Fruit fly (Drosophila melanogaster) whole organism, embryonic: ENCODE measurements around the gene pav.

Source experiments
- ATbp ChIP-seq: fragments of 200-800 bp; sonication (Bioruptor generic); optimal IDR thresholded peaks from 2 replicates; lab custom pipeline; 2017; ENCODE audit warnings: missing biosample characterization, mild to moderate bottlenecking, missing genetic modification characterization, missing genetic modification reagents
- Ada2b ChIP-seq: fragments of 200-800 bp; sonication (Bioruptor generic); IDR thresholded peaks from 2 replicates; pipeline ENCODE4 v1.3.6; 2022; ENCODE audit warnings: missing biosample characterization, missing genetic modification characterization
- Asciz ChIP-seq: fragments of 200-800 bp; sonication (Bioruptor generic); optimal IDR thresholded peaks from 2 replicates; lab custom pipeline; 2017; ENCODE audit warnings: missing biosample characterization, mild to moderate bottlenecking, missing genetic modification characterization, missing genetic modification reagents
- Blimp-1 ChIP-seq: fragments of 200-800 bp; sonication (Bioruptor generic); optimal IDR thresholded peaks from 3 replicates; lab custom pipeline; 2018; ENCODE audit warnings: missing biosample characterization, missing genetic modification characterization, mild to moderate bottlenecking, moderate library complexity, missing genetic modification reagents
- CG10274 ChIP-seq: fragments of 200-800 bp; sonication (Bioruptor generic); optimal IDR thresholded peaks from 3 replicates; lab custom pipeline; 2017; ENCODE audit warnings: missing biosample characterization, mild to moderate bottlenecking, missing genetic modification characterization
- CG11723 ChIP-seq: fragments of 200-800 bp; sonication (Bioruptor generic); optimal IDR thresholded peaks from 2 replicates; lab custom pipeline; 2017; ENCODE audit warnings: missing biosample characterization, mild to moderate bottlenecking, missing genetic modification characterization
- CG12236 ChIP-seq: fragments of 200-800 bp; sonication (Bioruptor generic); optimal IDR thresholded peaks from 2 replicates; lab custom pipeline; 2016; ENCODE audit warnings: missing biosample characterization, missing genetic modification characterization
- CG12769 ChIP-seq: fragments of 200-800 bp; sonication (Bioruptor generic); optimal IDR thresholded peaks from 2 replicates; lab custom pipeline; 2019; ENCODE audit warnings: missing biosample characterization, mild to moderate bottlenecking, missing genetic modification characterization, moderate library complexity
- CG13287 ChIP-seq: fragments of 200-800 bp; sonication (Bioruptor generic); IDR thresholded peaks from 2 replicates; pipeline ENCODE4 v1.3.6; 2022; ENCODE audit warnings: missing biosample characterization, missing genetic modification characterization; ENCODE audit not compliant: partially characterized antibody
- CG13775 ChIP-seq: fragments of 200-800 bp; sonication (Bioruptor generic); optimal IDR thresholded peaks from 3 replicates; lab custom pipeline; 2017; ENCODE audit warnings: missing biosample characterization, mild to moderate bottlenecking, missing genetic modification characterization
- CG14667 ChIP-seq: fragments of 200-800 bp; sonication (Bioruptor generic); IDR thresholded peaks from 2 replicates; pipeline ENCODE4 v1.3.6; 2022; ENCODE audit warnings: missing biosample characterization, missing genetic modification characterization
- CG14710 ChIP-seq: fragments of 200-800 bp; sonication (Bioruptor generic); optimal IDR thresholded peaks from 3 replicates; lab custom pipeline; 2019; ENCODE audit warnings: missing biosample characterization, mild to moderate bottlenecking, missing genetic modification characterization, moderate library complexity
- CG15269 ChIP-seq: fragments of 200-800 bp; sonication (Bioruptor generic); optimal IDR thresholded peaks from 2 replicates; lab custom pipeline; 2018; ENCODE audit warnings: missing biosample characterization, mild to moderate bottlenecking, missing genetic modification characterization, moderate library complexity
- CG15479 ChIP-seq: fragments of 200-800 bp; sonication (Bioruptor generic); optimal IDR thresholded peaks from 3 replicates; lab custom pipeline; 2019; ENCODE audit warnings: missing biosample characterization, mild to moderate bottlenecking, missing genetic modification characterization, moderate library complexity
- CG15514 ChIP-seq: fragments of 200-800 bp; sonication (Bioruptor generic); optimal IDR thresholded peaks from 3 replicates; lab custom pipeline; 2017; ENCODE audit warnings: missing biosample characterization, missing genetic modification characterization, mild to moderate bottlenecking, moderate library complexity, missing genetic modification reagents
- CG17359 ChIP-seq: fragments of 200-800 bp; sonication (Bioruptor generic); optimal IDR thresholded peaks from 3 replicates; lab custom pipeline; 2018; ENCODE audit warnings: missing biosample characterization, mild to moderate bottlenecking, missing genetic modification characterization, moderate library complexity
- CG17361 ChIP-seq: fragments of 200-800 bp; sonication (Bioruptor generic); IDR thresholded peaks from 3 replicates; pipeline ENCODE4 v1.3.6; 2022; ENCODE audit warnings: missing biosample characterization, missing genetic modification characterization
- CG2120 ChIP-seq: fragments of 200-800 bp; sonication (Bioruptor generic); optimal IDR thresholded peaks from 3 replicates; lab custom pipeline; 2016; ENCODE audit warnings: missing biosample characterization, missing genetic modification characterization
- CG31224 ChIP-seq: fragments of 200-800 bp; sonication (Bioruptor generic); IDR thresholded peaks from 2 replicates; pipeline ENCODE4 v1.3.6; 2022; ENCODE audit warnings: missing biosample characterization, missing genetic modification characterization
- CG34376 ChIP-seq: fragments of 200-800 bp; sonication (Bioruptor generic); optimal IDR thresholded peaks from 2 replicates; lab custom pipeline; 2018; ENCODE audit warnings: missing biosample characterization, mild to moderate bottlenecking, missing genetic modification characterization
- CG3847 ChIP-seq: fragments of 200-800 bp; sonication (Bioruptor generic); IDR thresholded peaks from 2 replicates; pipeline ENCODE4 v1.3.6; 2022; ENCODE audit warnings: missing biosample characterization, missing genetic modification characterization
- CG6254 ChIP-seq: fragments of 200-800 bp; sonication (Bioruptor generic); optimal IDR thresholded peaks from 3 replicates; lab custom pipeline; 2017; ENCODE audit warnings: mild to moderate bottlenecking, missing biosample characterization, missing genetic modification reagents, missing genetic modification characterization
- CG6683 ChIP-seq: fragments of 200-800 bp; sonication (Bioruptor generic); optimal IDR thresholded peaks from 2 replicates; lab custom pipeline; 2017; ENCODE audit warnings: missing biosample characterization, mild to moderate bottlenecking, missing genetic modification characterization, missing genetic modification reagents
- CG6765 ChIP-seq: fragments of 200-800 bp; sonication (Bioruptor generic); optimal IDR thresholded peaks from 3 replicates; lab custom pipeline; 2017; ENCODE audit warnings: missing biosample characterization, mild to moderate bottlenecking, missing genetic modification characterization
- CG7556 ChIP-seq: fragments of 200-800 bp; sonication (Bioruptor generic); optimal IDR thresholded peaks from 2 replicates; lab custom pipeline; 2017; ENCODE audit warnings: missing biosample characterization, mild to moderate bottlenecking, missing genetic modification characterization
- CG8478 ChIP-seq: fragments of >200 bp; optimal IDR thresholded peaks from 2 replicates; lab custom pipeline; 2018
- CG8924 ChIP-seq: fragments of 200-800 bp; optimal IDR thresholded peaks from 3 replicates; lab custom pipeline; 2019; ENCODE audit warnings: missing biosample characterization, mild to moderate bottlenecking, missing genetic modification characterization, moderate library complexity
- CHES-1-like ChIP-seq: fragments of 200-800 bp; sonication (Bioruptor generic); optimal IDR thresholded peaks from 2 replicates; lab custom pipeline; 2016; ENCODE audit warnings: missing biosample characterization, missing genetic modification characterization
- Dbx ChIP-seq: fragments of 200-800 bp; sonication (Bioruptor generic); IDR thresholded peaks from 3 replicates; pipeline ENCODE4 v1.3.6; 2022; ENCODE audit warnings: missing biosample characterization, missing genetic modification characterization
- GATAe ChIP-seq: fragments of 200-800 bp; sonication (Bioruptor generic); conservative IDR thresholded peaks from 2 replicates; pipeline ENCODE4 v1.3.6; 2022; ENCODE audit warnings: missing biosample characterization, missing genetic modification characterization
- Hr78 ChIP-seq, 2 experiments: fragments of 200-800 bp in 1 of 2; fragments of >200 bp in 1 of 2; sonication (Bioruptor generic) in 1 of 2; optimal IDR thresholded peaks; 2 replicates each; lab custom pipeline; 2017 to 2019; ENCODE audit warnings: missing biosample characterization in 2 of 2, missing genetic modification characterization in 2 of 2, mild to moderate bottlenecking in 1 of 2, moderate library complexity in 1 of 2
- Nf-YA ChIP-seq: fragments of 200-800 bp; sonication (Bioruptor generic); IDR thresholded peaks from 2 replicates; pipeline ENCODE4 v1.3.6; 2022; ENCODE audit warnings: missing biosample characterization, missing genetic modification characterization
- Sox102F ChIP-seq: fragments of 200-800 bp; sonication (Bioruptor generic); optimal IDR thresholded peaks from 2 replicates; lab custom pipeline; 2018; ENCODE audit warnings: missing biosample characterization, mild to moderate bottlenecking, missing genetic modification characterization, moderate library complexity
- Xbp1 ChIP-seq: fragments of 200-800 bp; sonication (Bioruptor generic); optimal IDR thresholded peaks from 3 replicates; lab custom pipeline; 2016; ENCODE audit warnings: missing biosample characterization, mild to moderate bottlenecking, missing genetic modification characterization
- Xrp1 ChIP-seq: fragments of 200-800 bp; sonication (Bioruptor generic); IDR thresholded peaks from 2 replicates; pipeline ENCODE4 v1.3.6; 2022; ENCODE audit warnings: missing biosample characterization, missing genetic modification characterization
- ac ChIP-seq: fragments of 200-800 bp; sonication (Bioruptor generic); optimal IDR thresholded peaks from 3 replicates; lab custom pipeline; 2017; ENCODE audit warnings: missing biosample characterization, mild to moderate bottlenecking, missing genetic modification characterization
- bbx ChIP-seq: fragments of 200-800 bp; sonication (Bioruptor generic); IDR thresholded peaks from 2 replicates; pipeline ENCODE4 v1.3.6; 2022; ENCODE audit warnings: missing biosample characterization, missing genetic modification characterization; ENCODE audit not compliant: partially characterized antibody
- bcd ChIP-seq: fragments of 200-800 bp; sonication (Bioruptor generic); optimal IDR thresholded peaks from 2 replicates; lab custom pipeline; 2017; ENCODE audit warnings: missing biosample characterization, mild to moderate bottlenecking, missing genetic modification characterization
- bsh ChIP-seq, 2 experiments: fragments of 200-800 bp; sonication (Bioruptor generic); optimal IDR thresholded peaks; 2 replicates each; lab custom pipeline; 2017 to 2018; ENCODE audit warnings: mild to moderate bottlenecking in 2 of 2, missing biosample characterization in 2 of 2, missing genetic modification characterization in 2 of 2, moderate library complexity in 1 of 2
- crp ChIP-seq, 2 experiments: fragments of 200-800 bp; sonication (Bioruptor generic); optimal IDR thresholded peaks; 2 replicates in 1 of 2; 3 replicates in 1 of 2; lab custom pipeline; 2017; ENCODE audit warnings: missing biosample characterization in 2 of 2, missing genetic modification characterization in 2 of 2, mild to moderate bottlenecking in 1 of 2, moderate library complexity in 1 of 2
- lbe ChIP-seq: fragments of 200-800 bp; sonication (Bioruptor generic); optimal IDR thresholded peaks from 2 replicates; lab custom pipeline; 2016; ENCODE audit warnings: missing biosample characterization, mild to moderate bottlenecking, missing genetic modification characterization
- luna ChIP-seq: fragments of 200-800 bp; sonication (Bioruptor generic); optimal IDR thresholded peaks from 2 replicates; lab custom pipeline; 2016; ENCODE audit warnings: missing biosample characterization, missing genetic modification characterization
- mam ChIP-seq: fragments of 200-800 bp; sonication (Bioruptor generic); optimal IDR thresholded peaks from 3 replicates; lab custom pipeline; 2016; ENCODE audit warnings: missing biosample characterization, missing genetic modification characterization
- pzg ChIP-seq: fragments of 200-800 bp; sonication (Bioruptor generic); optimal IDR thresholded peaks from 3 replicates; lab custom pipeline; 2018; ENCODE audit warnings: missing biosample characterization, mild to moderate bottlenecking, missing genetic modification characterization, moderate library complexity
- ranshi ChIP-seq: fragments of 200-800 bp; sonication (Bioruptor generic); IDR thresholded peaks from 2 replicates; pipeline ENCODE4 v1.3.6; 2022; ENCODE audit warnings: missing biosample characterization, missing genetic modification characterization
- sr ChIP-seq: fragments of 200-800 bp; sonication (Bioruptor generic); IDR thresholded peaks from 3 replicates; pipeline ENCODE4 v1.3.6; 2022; ENCODE audit warnings: missing biosample characterization, missing genetic modification characterization
- sug ChIP-seq: fragments of 200-800 bp; optimal IDR thresholded peaks from 2 replicates; lab custom pipeline; 2019; ENCODE audit warnings: missing biosample characterization, mild to moderate bottlenecking, missing genetic modification characterization, moderate library complexity
- unpg ChIP-seq: fragments of 200-800 bp; sonication (Bioruptor generic); optimal IDR thresholded peaks from 3 replicates; lab custom pipeline; 2018; ENCODE audit warnings: missing biosample characterization, mild to moderate bottlenecking, missing genetic modification characterization, moderate library complexity
- zfh1 ChIP-seq: fragments of 200-800 bp; sonication (Bioruptor generic); IDR thresholded peaks from 3 replicates; pipeline ENCODE4 v1.3.6; 2022; ENCODE audit warnings: missing biosample characterization, missing genetic modification characterization

Gene pav

dm6 chr3L:4288591-4289056 lies 46.1 kb downstream of the pav start, which contains the start of gene Hexo1 (continued):
- TF ChIP-seq CG8478 (no peak), ATbp (GFP tag; lab: Kevin White, UChicago) (peak; percentile 40), ranshi (GFP tag; lab: Robert Waterston, UW) (no peak), CG7556 (peak; percentile 29), sr (no peak), GATAe (GFP tag; lab: Robert Waterston, UW) (peak; percentile 37; the same call in 1 of the 2 replicates), CG17359 (tag; lab: Kevin White, UChicago) (peak; percentile 40), CG14667 (GFP tag; lab: Robert Waterston, UW) (no peak), bcd (GFP tag; lab: Kevin White, UChicago) (peak; percentile 10), CG12236 (GFP tag; lab: Kevin White, UChicago) (no peak), CG10274 (GFP tag; lab: Kevin White, UChicago) (no peak), CG8924 (tag; lab: Kevin White, UChicago) (peak; percentile 25), Xrp1 (peak; percentile 27; the same call in 1 of the 2 replicates), Blimp-1 (GFP tag; lab: Kevin White, UChicago) (peak; percentile 11), Nf-YA (GFP tag; lab: Robert Waterston, UW) (no peak), CG34376 (GFP tag; lab: Kevin White, UChicago) (peak; percentile 79), CG12769 (tag; lab: Kevin White, UChicago) (peak; percentile 12), Xbp1 (GFP tag; lab: Kevin White, UChicago) (peak; percentile 1), pzg (no peak), crp (GFP tag; optimal IDR thresholded peaks at IDR 0.05; lab: Kevin White, UChicago) (no peak), CG2120 (GFP tag; lab: Kevin White, UChicago) (peak; percentile 53), Dbx (peak; percentile 20; the same call in 1 of the 3 replicates), luna (GFP tag; lab: Kevin White, UChicago) (no peak), CG11723 (GFP tag; lab: Kevin White, UChicago) (no peak), CG15514 (GFP tag; lab: Kevin White, UChicago) (peak; percentile 78), sug (tag; lab: Kevin White, UChicago) (peak; percentile 80), CG3847 (GFP tag; lab: Robert Waterston, UW) (no peak), unpg (GFP tag; lab: Kevin White, UChicago) (peak; percentile 36), lbe (GFP tag; lab: Kevin White, UChicago) (no peak), CG6765 (GFP tag; lab: Kevin White, UChicago) (no peak), CG15269 (tag; lab: Kevin White, UChicago) (peak; percentile 65), Hr78 (GFP tag; optimal IDR thresholded peaks at IDR 0.05; lab: Kevin White, UChicago) (peak in 1 of 2 experiments; percentile 15), Sox102F (GFP tag; lab: Kevin White, UChicago) (peak; percentile 33), CG17361 (GFP tag; lab: Robert Waterston, UW) (peak; percentile 30; the same call in 1 of the 3 replicates), CG13287 (GFP tag; lab: Robert Waterston, UW) (peak; percentile 23; the same call in 1 of the 2 replicates), CG15479 (GFP tag; lab: Kevin White, UChicago) (no peak), Ada2b (0 out of 2 replicates have a peak, but pooled peaks have one; percentile 17), CG6254 (no peak)

- TF ChIP-seq mam = peak; percentile 46
- no peak for TF ChIP-seq CG6683 (GFP tag; lab: Kevin White, UChicago)
- TF ChIP-seq Asciz = no peak
- TF ChIP-seq CG14710 (tag; lab: Kevin White, UChicago) = peak; percentile 91
- TF ChIP-seq CG13775 = peak; percentile 24
- peak; percentile 28 for TF ChIP-seq CHES-1-like (GFP tag; lab: Kevin White, UChicago)
- no peak for TF ChIP-seq ac (GFP tag; lab: Kevin White, UChicago)
- TF ChIP-seq zfh1 (GFP tag; lab: Robert Waterston, UW) = peak; percentile 27; the same call in 1 of the 3 replicates
- TF ChIP-seq bbx (GFP tag; lab: Robert Waterston, UW) = no peak
- peak in 1 of 2 experiments; percentile 1 for TF ChIP-seq bsh (GFP tag; optimal IDR thresholded peaks at IDR 0.05; lab: Kevin White, UChicago)
- no peak for TF ChIP-seq CG31224 (GFP tag; lab: Robert Waterston, UW)
Observed at dm6 chr3L:4292120-4292697, 49.7 kb downstream of the pav start, which contains the start of the genes CG15012 and Fdx2. CG15012 (minus strand) TSS chr3L:4292246. Fdx2 (plus strand) TSS chr3L:4292482.
